Fruit fly (Drosophila melanogaster): ENCODE results near the gene HGTX.

Gene HGTX

dm6 chr3L:14550839-14551415 lies 48.4 kb downstream of the HGTX start, which contains the start of gene Gbs-70E (continued):
- TF ChIP-seq dpn (GFP tag; optimal IDR thresholded peaks at IDR 0.05) = peak; percentile 94
- TF ChIP-seq Xbp1 (GFP tag; optimal IDR thresholded peaks at IDR 0.05) = peak; percentile 92
- no peak for TF ChIP-seq pita (GFP tag; optimal IDR thresholded peaks at IDR 0.05)
- peak; percentile 38 for TF ChIP-seq Lhr (GFP tag; optimal IDR thresholded peaks at IDR 0.05)
- peak; percentile 88 for TF ChIP-seq CG1529 (GFP tag; optimal IDR thresholded peaks at IDR 0.05)
- peak; percentile 31 for TF ChIP-seq stwl (tag; optimal IDR thresholded peaks at IDR 0.05)
- peak; percentile 90 for TF ChIP-seq CG31441 (GFP tag; IDR thresholded peaks at IDR 0.05)
- peak; percentile 91 for TF ChIP-seq CG10462 (GFP tag; optimal IDR thresholded peaks at IDR 0.05)
- no peak for TF ChIP-seq h (optimal IDR thresholded peaks at IDR 0.05)
- TF ChIP-seq ssp (GFP tag; IDR thresholded peaks at IDR 0.05) = peak; percentile 83
- TF ChIP-seq CG34224 (GFP tag; IDR thresholded peaks at IDR 0.05; ENCODE audit: partially characterized antibody) = peak; percentile 61; the same call in 1 of the 3 replicates
- peak; percentile 96 for TF ChIP-seq Xrp1 (GFP tag; IDR thresholded peaks at IDR 0.05)
- peak; percentile 66 for TF ChIP-seq jing (GFP tag; optimal IDR thresholded peaks at IDR 0.05)
- peak; percentile 87 for TF ChIP-seq caup (GFP tag; optimal IDR thresholded peaks at IDR 0.05; ENCODE audit: severe bottlenecking)
- peak; percentile 80 for TF ChIP-seq zfh2 (GFP tag; optimal IDR thresholded peaks at IDR 0.05)
- TF ChIP-seq CG12299 (tag; optimal IDR thresholded peaks at IDR 0.05) = peak; percentile 91
- peak; percentile 52 for TF ChIP-seq CG7928 (GFP tag; optimal IDR thresholded peaks at IDR 0.05)
- peak; percentile 71 for TF ChIP-seq trh (GFP tag; optimal IDR thresholded peaks at IDR 0.05)
- TF ChIP-seq Neu2 (GFP tag; optimal IDR thresholded peaks at IDR 0.05; ENCODE audit: borderline replicate concordance) = peak; percentile 76
- peak; percentile 82 for TF ChIP-seq fd96Cb (tag; optimal IDR thresholded peaks at IDR 0.05)
- peak; percentile 87 for TF ChIP-seq wor (GFP tag; IDR thresholded peaks at IDR 0.05)
- TF ChIP-seq lilli (GFP tag; optimal IDR thresholded peaks at IDR 0.05) = peak; percentile 92
- peak; percentile 91 for TF ChIP-seq zfh1 (GFP tag; IDR thresholded peaks at IDR 0.05)
- TF ChIP-seq Stat92E (GFP tag; optimal IDR thresholded peaks at IDR 0.05) = peak in 1 of 3 experiments; percentile 98
- peak; percentile 88; the same call in 1 of the 2 replicates for TF ChIP-seq klu (GFP tag; IDR thresholded peaks at IDR 0.05)
- peak; percentile 66 for TF ChIP-seq schlank (tag; optimal IDR thresholded peaks at IDR 0.05)
- peak; percentile 34; the same call in 1 of the 2 replicates for TF ChIP-seq crol (GFP tag; IDR thresholded peaks at IDR 0.05)
- TF ChIP-seq CG18011 (GFP tag; optimal IDR thresholded peaks at IDR 0.05) = peak; percentile 79
- TF ChIP-seq CG12219 (GFP tag; optimal IDR thresholded peaks at IDR 0.05) = peak; percentile 91
- peak; percentile 94 for TF ChIP-seq CG4424 (GFP tag; optimal IDR thresholded peaks at IDR 0.05)
- TF ChIP-seq zen2 (GFP tag; IDR thresholded peaks at IDR 0.05; ENCODE audit: partially characterized antibody) = no peak
- peak; percentile 64 for TF ChIP-seq ac (GFP tag; optimal IDR thresholded peaks at IDR 0.05)
- TF ChIP-seq Gsc (GFP tag; IDR thresholded peaks at IDR 0.05) = no peak
- peak; percentile 94 for TF ChIP-seq pum (GFP tag; optimal IDR thresholded peaks at IDR 0.05)
- TF ChIP-seq CG9932 (GFP tag; IDR thresholded peaks at IDR 0.05) = peak; percentile 87
- TF ChIP-seq Awh (GFP tag; IDR thresholded peaks at IDR 0.05) = peak; percentile 89
- peak; percentile 94 for TF ChIP-seq CoRest (tag; optimal IDR thresholded peaks at IDR 0.05)
- peak; percentile 48 for TF ChIP-seq CG3838 (GFP tag; optimal IDR thresholded peaks at IDR 0.05)
- TF ChIP-seq tin (GFP tag; optimal IDR thresholded peaks at IDR 0.05) = peak; percentile 86
- TF ChIP-seq CG33213 (GFP tag; optimal IDR thresholded peaks at IDR 0.05) = peak; percentile 79
- peak; percentile 89 for TF ChIP-seq nerfin-1 (tag; optimal IDR thresholded peaks at IDR 0.05)
- no peak for TF ChIP-seq bigmax (GFP tag; optimal IDR thresholded peaks at IDR 0.05)
- peak; percentile 84 for TF ChIP-seq Gug (GFP tag; IDR thresholded peaks at IDR 0.05)
- TF ChIP-seq gfzf (GFP tag; optimal IDR thresholded peaks at IDR 0.05) = no peak
- peak; percentile 69 for TF ChIP-seq CG30020 (tag; optimal IDR thresholded peaks at IDR 0.05)
- peak; percentile 88 for TF ChIP-seq rib (GFP tag; IDR thresholded peaks at IDR 0.05)
- TF ChIP-seq CG14667 (GFP tag; IDR thresholded peaks at IDR 0.05) = peak; percentile 84; the same call in 1 of the 2 replicates
- TF ChIP-seq CG12391 (tag; optimal IDR thresholded peaks at IDR 0.05) = peak; percentile 96
- TF ChIP-seq Mrtf (GFP tag; IDR thresholded peaks at IDR 0.05) = peak; percentile 84; the same call in 2 of the 3 replicates
- no peak for TF ChIP-seq mld (GFP tag; IDR thresholded peaks at IDR 0.05; ENCODE audit: partially characterized antibody)
